Fruit fly (Drosophila melanogaster) whole organism, embryonic: Measurements from ENCODE around the gene CG11912.

Experiments used
- CG10209 ChIP-seq: fragments of 200-800 bp; sonication (Bioruptor generic); optimal IDR thresholded peaks from 3 replicates; lab custom pipeline; 2017; ENCODE audit warnings: missing biosample characterization, mild to moderate bottlenecking, missing genetic modification characterization, missing genetic modification reagents
- CG10321 ChIP-seq: fragments of 200-800 bp; sonication (Bioruptor generic); IDR thresholded peaks from 2 replicates; pipeline ENCODE4 v1.3.6; 2022; ENCODE audit warnings: missing biosample characterization, missing genetic modification characterization
- CG10543 ChIP-seq: fragments of 200-800 bp; sonication (Bioruptor generic); optimal IDR thresholded peaks from 3 replicates; lab custom pipeline; 2017; ENCODE audit warnings: missing biosample characterization, mild to moderate bottlenecking, missing genetic modification characterization, moderate library complexity
- CG11093 ChIP-seq: fragments of 200-800 bp; sonication (Bioruptor generic); IDR thresholded peaks from 3 replicates; pipeline ENCODE4 v1.3.6; 2022; ENCODE audit warnings: missing biosample characterization, missing genetic modification characterization
- CG11247 ChIP-seq: fragments of 200-800 bp; sonication (Bioruptor generic); IDR thresholded peaks from 2 replicates; pipeline ENCODE4 v1.3.6; 2022; ENCODE audit warnings: missing biosample characterization, missing genetic modification characterization
- CG11398 ChIP-seq: fragments of 200-800 bp; sonication (Bioruptor generic); optimal IDR thresholded peaks from 2 replicates; lab custom pipeline; 2016; ENCODE audit warnings: missing biosample characterization, missing genetic modification characterization
- CG12236 ChIP-seq: fragments of 200-800 bp; sonication (Bioruptor generic); optimal IDR thresholded peaks from 2 replicates; lab custom pipeline; 2016; ENCODE audit warnings: missing biosample characterization, missing genetic modification characterization
- CG13894 ChIP-seq: fragments of 200-800 bp; sonication (Bioruptor generic); optimal IDR thresholded peaks from 3 replicates; lab custom pipeline; 2018; ENCODE audit warnings: missing biosample characterization, mild to moderate bottlenecking, missing genetic modification characterization, moderate library complexity
- CG14667 ChIP-seq: fragments of 200-800 bp; sonication (Bioruptor generic); IDR thresholded peaks from 2 replicates; pipeline ENCODE4 v1.3.6; 2022; ENCODE audit warnings: missing biosample characterization, missing genetic modification characterization
- CG15601 ChIP-seq: fragments of 200-800 bp; sonication (Bioruptor generic); optimal IDR thresholded peaks from 3 replicates; lab custom pipeline; 2019; ENCODE audit warnings: missing biosample characterization, mild to moderate bottlenecking, missing genetic modification characterization, moderate library complexity
- CG16815 ChIP-seq: fragments of 200-800 bp; sonication (Bioruptor generic); optimal IDR thresholded peaks from 3 replicates; lab custom pipeline; 2017; ENCODE audit warnings: missing biosample characterization, mild to moderate bottlenecking, missing genetic modification characterization
- CG17359 ChIP-seq: fragments of 200-800 bp; sonication (Bioruptor generic); optimal IDR thresholded peaks from 3 replicates; lab custom pipeline; 2018; ENCODE audit warnings: missing biosample characterization, mild to moderate bottlenecking, missing genetic modification characterization, moderate library complexity
- CG17829 ChIP-seq: fragments of 200-800 bp; optimal IDR thresholded peaks from 2 replicates; lab custom pipeline; 2019; ENCODE audit warnings: missing biosample characterization, mild to moderate bottlenecking, missing genetic modification characterization, moderate library complexity
- CG1792 ChIP-seq: fragments of 200-800 bp; sonication (Bioruptor generic); optimal IDR thresholded peaks from 2 replicates; lab custom pipeline; 2016; ENCODE audit warnings: missing biosample characterization, missing genetic modification characterization
- CG18599 ChIP-seq: fragments of 200-800 bp; sonication (Bioruptor generic); optimal IDR thresholded peaks from 3 replicates; lab custom pipeline; 2017; ENCODE audit warnings: missing biosample characterization, missing genetic modification characterization, mild to moderate bottlenecking, moderate library complexity, missing genetic modification reagents
- CG2120 ChIP-seq: fragments of 200-800 bp; sonication (Bioruptor generic); optimal IDR thresholded peaks from 3 replicates; lab custom pipeline; 2016; ENCODE audit warnings: missing biosample characterization, missing genetic modification characterization
- CG3407 ChIP-seq: fragments of 200-800 bp; sonication (Bioruptor generic); optimal IDR thresholded peaks from 2 replicates; lab custom pipeline; 2018; ENCODE audit warnings: missing biosample characterization, mild to moderate bottlenecking, missing genetic modification characterization
- CG34376 ChIP-seq: fragments of 200-800 bp; sonication (Bioruptor generic); optimal IDR thresholded peaks from 2 replicates; lab custom pipeline; 2018; ENCODE audit warnings: missing biosample characterization, mild to moderate bottlenecking, missing genetic modification characterization
- CG4707 ChIP-seq: fragments of 200-800 bp; sonication (Bioruptor generic); optimal IDR thresholded peaks from 2 replicates; lab custom pipeline; 2018; ENCODE audit warnings: missing biosample characterization, mild to moderate bottlenecking, missing genetic modification characterization, moderate library complexity
- CG6272 ChIP-seq: fragments of 200-800 bp; sonication (Bioruptor generic); IDR thresholded peaks from 2 replicates; pipeline ENCODE4 v1.3.6; 2022; ENCODE audit warnings: missing biosample characterization, missing genetic modification characterization
- CG6791 ChIP-seq: fragments of 200-800 bp; sonication (Bioruptor generic); IDR thresholded peaks from 3 replicates; pipeline ENCODE4 v1.3.6; 2022; ENCODE audit warnings: missing biosample characterization, missing genetic modification characterization; ENCODE audit not compliant: partially characterized antibody
- CG7987 ChIP-seq: fragments of 200-800 bp; sonication (Bioruptor generic); optimal IDR thresholded peaks from 2 replicates; lab custom pipeline; 2018; ENCODE audit warnings: missing biosample characterization, mild to moderate bottlenecking, missing genetic modification characterization, moderate library complexity
- CG8765 ChIP-seq: fragments of 200-800 bp; sonication (Bioruptor generic); IDR thresholded peaks from 2 replicates; pipeline ENCODE4 v1.3.6; 2022; ENCODE audit warnings: missing biosample characterization, missing genetic modification characterization
- Chrac-16 ChIP-seq: fragments of 200-800 bp; sonication (Bioruptor generic); optimal IDR thresholded peaks from 3 replicates; lab custom pipeline; 2016; ENCODE audit warnings: missing biosample characterization, missing genetic modification characterization
- Dip2 ChIP-seq: fragments of 200-800 bp; sonication (Bioruptor generic); IDR thresholded peaks from 2 replicates; pipeline ENCODE4 v1.3.6; 2022; ENCODE audit warnings: missing biosample characterization, missing genetic modification characterization
- HLHmδ ChIP-seq: fragments of 200-800 bp; sonication (Bioruptor generic); optimal IDR thresholded peaks from 2 replicates; lab custom pipeline; 2018; ENCODE audit warnings: missing biosample characterization, mild to moderate bottlenecking, missing genetic modification characterization, moderate library complexity
- Hr78 ChIP-seq, 2 experiments: fragments of 200-800 bp in 1 of 2; fragments of >200 bp in 1 of 2; sonication (Bioruptor generic) in 1 of 2; optimal IDR thresholded peaks; 2 replicates each; lab custom pipeline; 2017 to 2019; ENCODE audit warnings: missing biosample characterization in 2 of 2, missing genetic modification characterization in 2 of 2, mild to moderate bottlenecking in 1 of 2, moderate library complexity in 1 of 2
- Med ChIP-seq: fragments of 200-800 bp; sonication (Bioruptor generic); peaks from one replicate; lab custom pipeline; 2016; ENCODE audit warnings: missing biosample characterization, missing genetic modification characterization, mild to moderate bottlenecking, inconsistent platforms, moderate library complexity
- NK7.1 ChIP-seq: fragments of 200-800 bp; sonication (Bioruptor generic); optimal IDR thresholded peaks from 3 replicates; lab custom pipeline; 2016; ENCODE audit warnings: missing biosample characterization, missing genetic modification characterization
- Sox100B ChIP-seq: fragments of 200-800 bp; sonication (Bioruptor generic); optimal IDR thresholded peaks from 3 replicates; lab custom pipeline; 2018; ENCODE audit warnings: missing biosample characterization, mild to moderate bottlenecking, missing genetic modification characterization
- Sry-δ ChIP-seq: fragments of 200-800 bp; sonication (Bioruptor generic); optimal IDR thresholded peaks from 2 replicates; lab custom pipeline; 2016; ENCODE audit warnings: missing biosample characterization, missing genetic modification characterization
- Ssrp ChIP-seq: fragments of 200-800 bp; sonication (Bioruptor generic); optimal IDR thresholded peaks from 2 replicates; lab custom pipeline; 2018; ENCODE audit warnings: missing biosample characterization, mild to moderate bottlenecking, missing genetic modification characterization, moderate library complexity
- abd-A ChIP-seq: fragments of 200-800 bp; sonication (Bioruptor generic); optimal IDR thresholded peaks from 3 replicates; lab custom pipeline; 2019; ENCODE audit warnings: missing biosample characterization, mild to moderate bottlenecking, missing genetic modification characterization, moderate library complexity
- az2 ChIP-seq: fragments of 200-800 bp; sonication (Bioruptor generic); optimal IDR thresholded peaks from 3 replicates; lab custom pipeline; 2016; ENCODE audit warnings: missing biosample characterization, missing genetic modification characterization
- bab2 ChIP-seq: fragments of 200-800 bp; sonication (Bioruptor generic); optimal IDR thresholded peaks from 2 replicates; lab custom pipeline; 2016; ENCODE audit warnings: missing biosample characterization, missing genetic modification characterization
- chm ChIP-seq: fragments of 200-800 bp; sonication (Bioruptor generic); IDR thresholded peaks from 2 replicates; pipeline ENCODE4 v1.3.6; 2022; ENCODE audit warnings: missing biosample characterization, missing genetic modification characterization
- chn ChIP-seq: fragments of 200-800 bp; sonication (Bioruptor generic); optimal IDR thresholded peaks from 2 replicates; lab custom pipeline; 2016; ENCODE audit warnings: missing biosample characterization, missing genetic modification characterization
- croc ChIP-seq: fragments of 200-800 bp; sonication (Bioruptor generic); conservative IDR thresholded peaks from 3 replicates; pipeline ENCODE4 v1.3.6; 2022; ENCODE audit warnings: missing biosample characterization, missing genetic modification characterization
- dmrt99B ChIP-seq: fragments of 200-800 bp; sonication (Bioruptor generic); optimal IDR thresholded peaks from 2 replicates; lab custom pipeline; 2018; ENCODE audit warnings: missing biosample characterization, mild to moderate bottlenecking, missing genetic modification characterization, moderate library complexity
- en ChIP-seq: fragments of 200-800 bp; sonication (Bioruptor generic); optimal IDR thresholded peaks from 2 replicates; lab custom pipeline; 2016; ENCODE audit warnings: missing biosample characterization, missing genetic modification characterization
- h ChIP-seq: fragments of >200 bp; optimal IDR thresholded peaks from 2 replicates; lab custom pipeline; 2017
- klu ChIP-seq: fragments of 200-800 bp; sonication (Bioruptor generic); IDR thresholded peaks from 2 replicates; pipeline ENCODE4 v1.3.6; 2022; ENCODE audit warnings: missing biosample characterization, missing genetic modification characterization
- pan ChIP-seq, 4 experiments: fragments of >200 bp in 3 of 4; fragments of 200-800 bp in 1 of 4; sonication (Bioruptor generic) in 1 of 4; optimal IDR thresholded peaks in 3 of 4; IDR thresholded peaks in 1 of 4; 2 replicates each; pipeline versions ENCODE4 v1.3.6 to Lab custom; 2017 to 2022; ENCODE audit warnings: missing biosample characterization in 2 of 4, missing genetic modification characterization in 2 of 4, mixed read lengths in 1 of 4
- pho ChIP-seq: fragments of 200-800 bp; sonication (Bioruptor generic); optimal IDR thresholded peaks from 2 replicates; lab custom pipeline; 2016; ENCODE audit warnings: missing biosample characterization, missing genetic modification characterization
- salm ChIP-seq: fragments of 200-800 bp; sonication (Bioruptor generic); optimal IDR thresholded peaks from 2 replicates; lab custom pipeline; 2018; ENCODE audit warnings: missing biosample characterization, mild to moderate bottlenecking, missing genetic modification characterization
- schlank ChIP-seq: fragments of 200-800 bp; sonication (Bioruptor generic); optimal IDR thresholded peaks from 2 replicates; lab custom pipeline; 2018; ENCODE audit warnings: missing biosample characterization, mild to moderate bottlenecking, missing genetic modification characterization
- sd ChIP-seq: fragments of 200-800 bp; sonication (Bioruptor generic); optimal IDR thresholded peaks from 3 replicates; lab custom pipeline; 2018; ENCODE audit warnings: missing biosample characterization, mild to moderate bottlenecking, missing genetic modification characterization, moderate library complexity
- sob ChIP-seq: fragments of 200-800 bp; sonication (Bioruptor generic); IDR thresholded peaks from 2 replicates; pipeline ENCODE4 v1.3.6; 2022; ENCODE audit warnings: missing biosample characterization, missing genetic modification characterization

Gene CG11912

DNA sequence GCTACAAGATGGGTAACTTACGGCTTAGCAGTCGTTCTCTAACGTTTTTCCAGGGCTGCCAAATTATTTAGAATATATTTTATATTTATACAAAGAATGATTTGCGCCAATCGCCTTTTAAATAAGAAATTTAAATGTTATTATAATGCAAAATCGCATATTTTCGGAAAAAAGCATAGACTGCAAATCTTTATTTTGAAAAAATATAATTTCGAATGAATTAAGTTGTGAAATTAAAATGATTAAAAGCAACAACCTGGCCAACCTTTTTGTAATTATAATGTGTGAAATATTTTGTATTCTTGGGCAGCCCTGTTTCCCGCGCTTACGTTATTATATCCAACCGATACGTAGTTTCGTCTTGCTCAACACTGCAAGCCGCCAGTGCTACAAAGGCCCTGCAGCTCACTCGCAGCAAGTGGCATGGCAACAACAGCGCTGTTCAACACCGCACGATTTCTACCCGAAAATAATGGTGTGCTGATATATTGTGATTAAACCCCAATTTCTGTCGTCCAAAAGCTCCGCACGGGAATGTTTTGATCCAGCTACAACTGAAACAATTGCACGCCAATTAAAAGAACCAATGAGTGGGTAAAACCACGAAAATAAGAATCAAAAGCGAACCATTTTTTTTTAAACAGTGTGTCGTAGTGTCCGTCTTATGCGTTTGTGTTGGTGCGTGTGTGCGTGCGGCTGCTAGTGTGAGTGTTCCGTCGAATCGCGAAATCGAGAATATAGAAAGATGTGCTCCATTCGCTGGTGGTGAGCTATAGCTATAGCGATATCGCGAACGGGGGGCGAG is 21.4 kb downstream of the CG11912 start, which contains the start of gene Pi3K21B (continued):
- TF ChIP-seq CG6791 (peak; percentile 73), sob (GFP tag; lab: Robert Waterston, UW) (peak; percentile 93), Med (peak; percentile 99), CG10321 (peak; percentile 20; the same call in 1 of the 2 replicates), CG7987 (GFP tag; lab: Kevin White, UChicago) (peak; percentile 67), CG11398 (GFP tag; lab: Kevin White, UChicago) (peak; percentile 76), h (lab: Kevin White, UChicago) (no peak), CG13894 (peak; percentile 89), CG11247 (GFP tag; lab: Robert Waterston, UW) (peak; percentile 92), schlank (tag; lab: Kevin White, UChicago) (peak; percentile 38), en (peak; percentile 58), Chrac-16 (GFP tag; lab: Kevin White, UChicago) (peak; percentile 92), CG3407 (GFP tag; lab: Kevin White, UChicago) (peak; percentile 77), CG10543 (GFP tag; lab: Kevin White, UChicago) (peak; percentile 92), pan (optimal IDR thresholded peaks at IDR 0.05; lab: Kevin White, UChicago) (no peak), pan (GFP tag; optimal IDR thresholded peaks at IDR 0.05 in 1 of 2, IDR thresholded peaks at IDR 0.05 in 1 of 2) (peak in 1 of 2 experiments; percentile 75), CG34376 (GFP tag; lab: Kevin White, UChicago) (peak; percentile 85), CG4707 (GFP tag; lab: Kevin White, UChicago) (peak; percentile 37), pho (GFP tag; lab: Kevin White, UChicago) (peak; percentile 90), CG14667 (GFP tag; lab: Robert Waterston, UW) (peak; percentile 66), chm (peak; percentile 90), Dip2 (no peak), sd (tag; lab: Kevin White, UChicago) (peak; percentile 70), Sry-δ (peak; percentile 62), CG17829 (tag; lab: Kevin White, UChicago) (peak; percentile 89), CG10209 (peak; percentile 92), CG1792 (peak; percentile 90), dmrt99B (peak; percentile 86), CG15601 (peak; percentile 87), croc (GFP tag; lab: Robert Waterston, UW) (peak; percentile 67), CG18599 (peak; percentile 92), CG2120 (GFP tag; lab: Kevin White, UChicago) (peak; percentile 96), chn (GFP tag; lab: Kevin White, UChicago) (peak; percentile 91), CG11093 (GFP tag; lab: Robert Waterston, UW) (peak; percentile 81), Sox100B (GFP tag; lab: Kevin White, UChicago) (peak; percentile 90), HLHmδ (GFP tag; lab: Kevin White, UChicago) (peak; percentile 90), abd-A (tag; lab: Kevin White, UChicago) (peak; percentile 53), CG8765 (GFP tag; lab: Robert Waterston, UW) (peak; percentile 59), Ssrp (tag; lab: Kevin White, UChicago) (peak; percentile 90), CG12236 (GFP tag; lab: Kevin White, UChicago) (peak; percentile 77), az2 (GFP tag; lab: Kevin White, UChicago) (peak; percentile 87), klu (peak; percentile 77), CG17359 (tag; lab: Kevin White, UChicago) (peak; percentile 87), CG6272 (GFP tag; lab: Robert Waterston, UW) (peak; percentile 78), Hr78 (GFP tag; optimal IDR thresholded peaks at IDR 0.05; lab: Kevin White, UChicago) (peak in 1 of 2 experiments; percentile 27), CG16815 (GFP tag; lab: Kevin White, UChicago) (peak; percentile 89), bab2 (peak; percentile 96), NK7.1 (peak; percentile 59), salm (tag; lab: Kevin White, UChicago) (peak; percentile 60)
